Fruit fly (Drosophila melanogaster): ENCODE measurements around the gene CG44014.
A peak's percentile ranks its signal among the peaks of the same experiment; 100 is the strongest.

The CG44014 gene

DNA sequence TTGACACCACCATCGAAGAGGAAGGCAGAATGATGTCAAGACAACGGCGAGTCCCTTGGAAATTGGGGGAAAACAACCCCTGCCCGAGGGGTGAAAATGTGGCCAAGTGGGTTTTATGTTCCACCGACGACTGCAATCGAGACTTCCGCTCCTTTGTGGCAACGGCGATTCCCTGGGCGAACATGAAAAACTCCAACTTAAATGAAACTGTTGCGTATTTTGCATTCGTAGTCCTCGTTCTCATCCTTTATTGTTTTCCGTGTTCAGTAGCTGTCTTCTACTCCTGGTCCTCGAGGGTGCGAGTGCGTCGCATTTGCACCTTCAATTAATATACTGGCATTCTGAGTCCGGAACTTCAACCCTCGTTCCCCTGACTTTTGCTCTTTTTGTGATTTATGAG is 3.6 kb upstream of the CG44014 start:
- no peak for TF ChIP-seq Hr39 (GFP tag; optimal IDR thresholded peaks at IDR 0.05)
- TF ChIP-seq svp (GFP tag): no peak
- TF ChIP-seq Met (GFP tag; optimal IDR thresholded peaks at IDR 0.05): no peak
- TF ChIP-seq fd59A (GFP tag; optimal IDR thresholded peaks at IDR 0.05): no peak
- TF ChIP-seq vri (GFP tag; optimal IDR thresholded peaks at IDR 0.05): no peak
- TF ChIP-seq CG1621 (tag; optimal IDR thresholded peaks at IDR 0.05): no peak

- peak; percentile 16 for TF ChIP-seq Eip78C (GFP tag)
- TF ChIP-seq Sox14 (GFP tag; optimal IDR thresholded peaks at IDR 0.05): no peak
- peak; percentile 16 for TF ChIP-seq svp (GFP tag)
- TF ChIP-seq OdsH (GFP tag; optimal IDR thresholded peaks at IDR 0.05): no peak
Observed at dm6 chr3R:15509817-15510216, 1.1 kb upstream of the CG44014 start, which contains the start of gene CG44013. Gene CG44013 (minus strand): TSS chr3R:15509917.

DNA sequence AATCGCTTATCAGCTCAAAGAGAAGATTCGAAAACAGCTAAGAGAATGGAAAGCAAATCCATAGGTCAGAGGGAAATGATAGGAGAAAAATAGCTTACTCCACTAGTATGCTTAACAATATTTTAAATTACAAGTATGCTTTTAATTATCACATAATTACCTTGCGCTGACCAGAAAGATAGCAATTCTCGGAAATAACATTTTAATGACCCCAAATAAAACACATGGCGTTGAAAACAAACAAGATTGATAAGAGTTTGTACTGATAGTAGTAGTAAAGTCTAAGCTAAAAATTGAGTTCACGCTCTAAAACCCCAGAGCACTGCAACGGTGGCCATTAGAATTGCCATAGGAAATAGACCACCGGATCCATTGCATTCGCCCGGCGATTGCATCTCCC is 926 bp downstream of the CG44014 start:
- TF ChIP-seq svp (GFP tag) (peak; percentile 67), CG4318 (GFP tag; optimal IDR thresholded peaks at IDR 0.05) (no peak)

DNA sequence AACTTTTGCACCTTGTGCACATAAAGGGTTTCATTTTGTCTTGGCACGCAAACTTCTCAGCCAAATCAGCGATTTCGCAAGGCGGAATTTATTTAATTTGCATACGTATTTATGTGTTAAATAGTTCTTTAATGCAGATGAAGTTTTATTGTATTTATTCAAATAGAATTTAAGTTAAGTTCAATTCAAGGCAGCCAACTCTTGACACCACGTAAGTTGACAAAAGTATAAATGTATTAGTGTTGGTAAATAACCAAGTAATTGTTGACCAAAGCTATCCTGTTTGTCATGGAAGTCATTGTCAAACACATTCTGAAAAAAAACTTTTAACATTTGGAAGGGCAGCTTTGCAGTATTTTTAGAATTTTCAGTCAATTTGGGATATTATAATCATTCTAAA is 14.4 kb downstream of the CG44014 start, which contains the start of gene maca:
maca (plus strand) TSS at position 301 of the 400 bp plus-strand sequence.
- no peak for TF ChIP-seq CG8319 (GFP tag; optimal IDR thresholded peaks at IDR 0.05)
- no peak for TF ChIP-seq fkh (GFP tag; optimal IDR thresholded peaks at IDR 0.05)
- TF ChIP-seq CG10669 (GFP tag; optimal IDR thresholded peaks at IDR 0.05): no peak
- TF ChIP-seq CG7368 (GFP tag; optimal IDR thresholded peaks at IDR 0.05): no peak
- no peak for TF ChIP-seq lz (GFP tag; optimal IDR thresholded peaks at IDR 0.05)

- no peak for TF ChIP-seq CG8119 (GFP tag; IDR thresholded peaks at IDR 0.05)
- peak; percentile 58 for TF ChIP-seq svp (GFP tag)
Observed at dm6 chr3R:15493211-15493610, 15.5 kb downstream of the CG44014 start.

dm6 chr3R:15485866-15486265 is 22.8 kb downstream of the CG44014 start, which contains the start of gene obe:
Gene obe (plus strand): TSS chr3R:15486050.
- no peak for TF ChIP-seq Eip75B (GFP tag; optimal IDR thresholded peaks at IDR 0.05)
- TF ChIP-seq OdsH (GFP tag; optimal IDR thresholded peaks at IDR 0.05): no peak
- no peak for TF ChIP-seq CG6792 (GFP tag; optimal IDR thresholded peaks at IDR 0.05)
- TF ChIP-seq svp (GFP tag): no peak
- no peak for TF ChIP-seq pdm3 (GFP tag; optimal IDR thresholded peaks at IDR 0.05)
- no peak for TF ChIP-seq spab (GFP tag; optimal IDR thresholded peaks at IDR 0.05)
- TF ChIP-seq fd85E (GFP tag; optimal IDR thresholded peaks at IDR 0.05): no peak
- no peak for TF ChIP-seq Hr4 (GFP tag; optimal IDR thresholded peaks at IDR 0.05)
- TF ChIP-seq Smox (GFP tag; optimal IDR thresholded peaks at IDR 0.05): no peak
- no peak for TF ChIP-seq CG7368 (GFP tag; optimal IDR thresholded peaks at IDR 0.05)
- TF ChIP-seq fkh (GFP tag; optimal IDR thresholded peaks at IDR 0.05): no peak
- no peak for TF ChIP-seq CG9139 (GFP tag; optimal IDR thresholded peaks at IDR 0.05)
- no peak for TF ChIP-seq CG11294 (GFP tag; IDR thresholded peaks at IDR 0.05)

DNA sequence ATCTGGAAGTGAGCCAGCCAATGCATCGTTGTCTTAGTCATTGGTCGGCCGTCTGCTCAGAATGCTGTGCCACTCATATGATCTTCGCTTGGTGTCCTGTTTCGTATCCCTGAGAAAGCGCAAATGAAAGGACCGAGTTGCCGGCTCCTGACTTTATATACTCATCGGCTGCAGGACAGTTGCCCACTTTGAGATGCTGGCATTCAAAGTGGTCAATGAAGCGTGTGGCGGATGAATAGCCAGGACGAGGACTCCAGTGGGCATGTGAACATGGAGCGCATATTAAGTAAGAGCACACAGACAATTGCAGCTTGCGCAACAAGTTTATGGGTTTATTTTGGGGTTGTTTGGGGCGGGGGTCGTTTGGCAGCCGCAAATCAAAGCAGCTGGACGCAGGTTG is 23.4 kb downstream of the CG44014 start, which contains the start of gene Trissin:
Trissin (minus strand) TSS at position 101 of the 400 bp plus-strand sequence.
- no peak for TF ChIP-seq Smox (GFP tag; optimal IDR thresholded peaks at IDR 0.05)
- no peak for TF ChIP-seq CG8632 (GFP tag; optimal IDR thresholded peaks at IDR 0.05)
- TF ChIP-seq CG3919 (GFP tag; optimal IDR thresholded peaks at IDR 0.05): no peak
- TF ChIP-seq CG7368 (GFP tag; optimal IDR thresholded peaks at IDR 0.05): no peak
- no peak for TF ChIP-seq CG9139 (GFP tag; optimal IDR thresholded peaks at IDR 0.05)
- TF ChIP-seq net (GFP tag; optimal IDR thresholded peaks at IDR 0.05): no peak
- TF ChIP-seq CG6808 (GFP tag; optimal IDR thresholded peaks at IDR 0.05): no peak
- TF ChIP-seq Lpt (GFP tag; optimal IDR thresholded peaks at IDR 0.05): no peak
- no peak for TF ChIP-seq lz (GFP tag; optimal IDR thresholded peaks at IDR 0.05)
- no peak for TF ChIP-seq eg (GFP tag; IDR thresholded peaks at IDR 0.05)
- no peak for TF ChIP-seq vri (GFP tag; optimal IDR thresholded peaks at IDR 0.05)
- TF ChIP-seq Gug (GFP tag; IDR thresholded peaks at IDR 0.05): no peak
- no peak for TF ChIP-seq Hr4 (GFP tag; optimal IDR thresholded peaks at IDR 0.05)
- TF ChIP-seq Blimp-1 (GFP tag; optimal IDR thresholded peaks at IDR 0.05): no peak
- no peak for TF ChIP-seq spab (GFP tag; optimal IDR thresholded peaks at IDR 0.05)
- no peak for TF ChIP-seq pdm3 (GFP tag; optimal IDR thresholded peaks at IDR 0.05)
- no peak for TF ChIP-seq CG15336 (GFP tag; IDR thresholded peaks at IDR 0.05)
- no peak for TF ChIP-seq salr (GFP tag; optimal IDR thresholded peaks at IDR 0.05)
- TF ChIP-seq ss (GFP tag; optimal IDR thresholded peaks at IDR 0.05): no peak
- no peak for TF ChIP-seq Eip75B (GFP tag; optimal IDR thresholded peaks at IDR 0.05)

Data from whole organism, prepupa.